Worm (Caenorhabditis elegans): ENCODE results near the gene tbb-4.

DNA sequence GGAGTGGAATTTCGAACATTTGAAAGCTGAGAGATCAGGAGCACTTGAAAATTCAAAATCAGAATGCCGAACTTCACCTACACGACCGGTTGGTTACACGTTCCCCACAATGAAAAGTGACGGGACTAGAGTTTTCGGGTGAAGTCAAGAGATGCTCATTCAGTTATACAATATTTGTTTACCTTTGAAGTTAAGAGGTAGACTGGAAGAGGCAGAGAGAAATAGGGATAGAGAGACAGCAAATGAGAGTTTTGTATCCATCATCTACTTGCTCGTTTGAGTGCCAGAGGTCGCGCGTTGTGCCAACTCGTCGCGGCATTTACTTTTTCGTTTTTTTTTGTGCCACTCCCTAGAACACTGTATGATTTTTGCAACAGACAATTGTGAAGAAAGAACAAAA is 25.9 kb downstream of the tbb-4 start:
- no peak for TF ChIP-seq R02D3.7 (tag; optimal IDR thresholded peaks at IDR 0.05)
- TF ChIP-seq lin-39 (tag; optimal IDR thresholded peaks at IDR 0.05) = no peak
- TF ChIP-seq nhr-28 (tag; optimal IDR thresholded peaks at IDR 0.05) = no peak
- no peak for TF ChIP-seq nhr-76 (tag; optimal IDR thresholded peaks at IDR 0.05)
- TF ChIP-seq mml-1 (tag; optimal IDR thresholded peaks at IDR 0.05) = no peak
- TF ChIP-seq nhr-11 (tag; optimal IDR thresholded peaks at IDR 0.05) = no peak
- TF ChIP-seq ceh-9 (tag; optimal IDR thresholded peaks at IDR 0.05) = no peak
- no peak for TF ChIP-seq ztf-4 (tag; optimal IDR thresholded peaks at IDR 0.05)
- TF ChIP-seq fkh-10 (GFP tag; optimal IDR thresholded peaks at IDR 0.05) = no peak
- no peak for TF ChIP-seq lsy-12 (tag; optimal IDR thresholded peaks at IDR 0.05)
- TF ChIP-seq ztf-11 (tag; optimal IDR thresholded peaks at IDR 0.05) = no peak
- TF ChIP-seq ZK546.5 (tag; optimal IDR thresholded peaks at IDR 0.05) = no peak
- no peak for TF ChIP-seq pqm-1 (tag; optimal IDR thresholded peaks at IDR 0.05)
- no peak for TF ChIP-seq nhr-237 (tag; optimal IDR thresholded peaks at IDR 0.05)
